Fruit fly (Drosophila melanogaster): Measurements from ENCODE around the gene CG9515.
A peak's percentile ranks its signal among the peaks of the same experiment; 100 is the strongest.

CG9515 gene

DNA sequence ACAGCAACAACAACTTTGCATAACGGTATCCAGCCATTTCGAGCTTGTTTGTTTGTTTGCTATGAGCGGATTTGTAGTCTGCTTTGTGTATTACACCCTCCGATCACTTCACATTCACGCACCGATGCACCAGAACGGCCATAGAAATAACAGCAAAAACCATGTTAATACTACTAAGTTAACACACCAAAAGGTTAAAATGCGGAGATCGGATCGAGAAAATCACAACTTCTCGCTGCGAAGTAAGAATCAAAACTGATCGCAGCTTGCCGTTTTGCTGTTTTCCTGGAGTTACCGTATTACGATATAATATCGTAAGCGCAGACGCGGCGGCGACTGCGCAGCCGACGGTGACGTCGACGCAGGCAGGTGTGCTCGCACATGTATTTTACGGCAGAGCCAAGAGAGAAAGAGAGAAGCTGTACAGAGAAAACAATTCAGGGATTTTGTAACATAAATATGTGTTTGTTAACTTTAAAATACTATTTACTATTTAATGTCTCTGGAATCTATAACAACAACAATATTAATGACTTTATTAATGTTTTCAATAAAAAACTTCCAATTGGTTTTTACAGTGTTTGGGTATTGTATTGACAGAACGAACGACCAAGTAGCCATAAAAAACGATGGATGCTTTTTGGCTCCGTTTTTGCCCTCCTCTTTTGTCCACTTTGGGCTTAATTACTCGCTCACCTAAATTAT is 41.7 kb upstream of the CG9515 start, which contains the start of gene CG13101 (continued):
- TF ChIP-seq CG8944 (GFP tag; optimal IDR thresholded peaks at IDR 0.05): peak; percentile 66
- peak; percentile 97 for TF ChIP-seq CG32532 (GFP tag; IDR thresholded peaks at IDR 0.05)
- peak; percentile 59 for TF ChIP-seq CG7928 (GFP tag; optimal IDR thresholded peaks at IDR 0.05)
- TF ChIP-seq CG18476 (GFP tag; optimal IDR thresholded peaks at IDR 0.05): peak; percentile 90
- TF ChIP-seq vfl (GFP tag; optimal IDR thresholded peaks at IDR 0.05): peak; percentile 85
- TF ChIP-seq zen (tag; optimal IDR thresholded peaks at IDR 0.05): peak; percentile 89
- TF ChIP-seq Vsx1 (GFP tag; optimal IDR thresholded peaks at IDR 0.05): peak; percentile 85
- TF ChIP-seq bigmax (GFP tag; optimal IDR thresholded peaks at IDR 0.05): no peak
- peak; percentile 88 for TF ChIP-seq CG2889 (GFP tag; IDR thresholded peaks at IDR 0.05)
- TF ChIP-seq Med (GFP tag): peak; percentile 96
- TF ChIP-seq unpg (GFP tag; optimal IDR thresholded peaks at IDR 0.05): peak; percentile 97
- no peak for TF ChIP-seq hbn (GFP tag; IDR thresholded peaks at IDR 0.05; ENCODE audit: partially characterized antibody)
- no peak for TF ChIP-seq CG17912 (GFP tag; optimal IDR thresholded peaks at IDR 0.05)
- TF ChIP-seq D19B (GFP tag; optimal IDR thresholded peaks at IDR 0.05): peak; percentile 77
- TF ChIP-seq CG3065 (GFP tag; optimal IDR thresholded peaks at IDR 0.05): peak; percentile 72
- TF ChIP-seq danr (GFP tag; IDR thresholded peaks at IDR 0.05): peak; percentile 85
- TF ChIP-seq Xrp1 (GFP tag; IDR thresholded peaks at IDR 0.05): peak; percentile 97
- TF ChIP-seq tap (tag; optimal IDR thresholded peaks at IDR 0.05): peak; percentile 91
- TF ChIP-seq CG11560 (tag; IDR thresholded peaks at IDR 0.05): peak; percentile 80
- peak; percentile 83; the same call in 2 of the 3 replicates for TF ChIP-seq CG7357 (GFP tag; IDR thresholded peaks at IDR 0.05)
- peak; percentile 93 for TF ChIP-seq lilli (GFP tag; optimal IDR thresholded peaks at IDR 0.05)
- TF ChIP-seq Nf-YB (GFP tag; optimal IDR thresholded peaks at IDR 0.05): peak; percentile 83
- TF ChIP-seq Dip2 (GFP tag; IDR thresholded peaks at IDR 0.05): no peak
- TF ChIP-seq corto (GFP tag; optimal IDR thresholded peaks at IDR 0.05): peak; percentile 95
- no peak for TF ChIP-seq CG14965 (GFP tag; optimal IDR thresholded peaks at IDR 0.05; ENCODE audit: borderline replicate concordance)
- TF ChIP-seq HLH4C (GFP tag; IDR thresholded peaks at IDR 0.05; ENCODE audit: partially characterized antibody): no peak
- peak; percentile 86 for TF ChIP-seq NFAT (GFP tag; IDR thresholded peaks at IDR 0.05)
- TF ChIP-seq CG9932 (GFP tag; IDR thresholded peaks at IDR 0.05): peak; percentile 93
- TF ChIP-seq CG17612 (GFP tag; IDR thresholded peaks at IDR 0.05): peak; percentile 87
- TF ChIP-seq jumu (GFP tag; optimal IDR thresholded peaks at IDR 0.05): peak; percentile 80
- no peak for TF ChIP-seq btn (GFP tag; optimal IDR thresholded peaks at IDR 0.05)
- peak; percentile 67 for TF ChIP-seq NC2α (GFP tag; optimal IDR thresholded peaks at IDR 0.05)
- TF ChIP-seq Adf1 (GFP tag; IDR thresholded peaks at IDR 0.05): peak; percentile 94
- TF ChIP-seq CG17568 (GFP tag; optimal IDR thresholded peaks at IDR 0.05): peak; percentile 91
- TF ChIP-seq CG5180 (GFP tag; optimal IDR thresholded peaks at IDR 0.05): peak; percentile 75
- TF ChIP-seq Max (GFP tag; optimal IDR thresholded peaks at IDR 0.05): peak; percentile 85
- peak; percentile 70 for TF ChIP-seq exex (tag; optimal IDR thresholded peaks at IDR 0.05)
- no peak for TF ChIP-seq Dll (GFP tag; IDR thresholded peaks at IDR 0.05; ENCODE audit: partially characterized antibody)
- TF ChIP-seq CG8281 (tag; optimal IDR thresholded peaks at IDR 0.05): peak; percentile 87
- TF ChIP-seq CG9437 (GFP tag; optimal IDR thresholded peaks at IDR 0.05): peak; percentile 82
- TF ChIP-seq Gsc (GFP tag; IDR thresholded peaks at IDR 0.05): no peak
- TF ChIP-seq cwo (GFP tag; optimal IDR thresholded peaks at IDR 0.05): peak; percentile 89
- peak; percentile 85 for TF ChIP-seq CG10959 (GFP tag; IDR thresholded peaks at IDR 0.05)
- peak; percentile 95 for TF ChIP-seq nmo (GFP tag; optimal IDR thresholded peaks at IDR 0.05)
- peak; percentile 88 for TF ChIP-seq sim (GFP tag; IDR thresholded peaks at IDR 0.05)
- peak; percentile 88 for TF ChIP-seq CG12299 (tag; optimal IDR thresholded peaks at IDR 0.05)
- TF ChIP-seq jing (GFP tag; optimal IDR thresholded peaks at IDR 0.05): peak; percentile 57
- TF ChIP-seq nom (GFP tag; optimal IDR thresholded peaks at IDR 0.05): peak; percentile 62
- peak; percentile 56 for TF ChIP-seq CG12236 (GFP tag; optimal IDR thresholded peaks at IDR 0.05)
